Fruit fly (Drosophila melanogaster): ENCODE measurements around the gene Adh.

The Adh gene

DNA sequence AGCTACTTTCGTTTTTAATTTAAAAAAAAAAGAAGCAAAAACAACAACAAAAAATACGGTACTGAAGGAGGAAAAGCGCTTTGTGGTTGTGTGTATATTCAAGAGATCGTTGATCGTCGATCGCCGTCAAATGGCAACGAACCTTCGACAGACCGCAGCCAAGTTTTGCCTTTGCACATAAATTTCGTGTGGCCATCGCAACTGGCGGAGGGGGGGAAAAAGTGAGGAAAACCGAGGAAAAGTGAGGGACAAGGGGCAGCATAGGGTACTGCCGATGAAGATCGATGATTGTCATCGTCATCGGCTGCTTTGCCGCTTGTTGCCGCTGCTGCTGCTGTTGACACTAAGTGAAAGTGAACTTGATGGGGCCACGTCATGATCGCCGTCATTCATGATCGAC, 39.6 kb downstream of the Adh start:
- TF ChIP-seq h (optimal IDR thresholded peaks at IDR 0.05) (no peak), Sin3A (optimal IDR thresholded peaks at IDR 0.05) (no peak), Myc (optimal IDR thresholded peaks at IDR 0.05) (no peak), psq (optimal IDR thresholded peaks at IDR 0.05) (no peak), ttk (optimal IDR thresholded peaks at IDR 0.05) (no peak), insv (optimal IDR thresholded peaks at IDR 0.05) (no peak)

DNA sequence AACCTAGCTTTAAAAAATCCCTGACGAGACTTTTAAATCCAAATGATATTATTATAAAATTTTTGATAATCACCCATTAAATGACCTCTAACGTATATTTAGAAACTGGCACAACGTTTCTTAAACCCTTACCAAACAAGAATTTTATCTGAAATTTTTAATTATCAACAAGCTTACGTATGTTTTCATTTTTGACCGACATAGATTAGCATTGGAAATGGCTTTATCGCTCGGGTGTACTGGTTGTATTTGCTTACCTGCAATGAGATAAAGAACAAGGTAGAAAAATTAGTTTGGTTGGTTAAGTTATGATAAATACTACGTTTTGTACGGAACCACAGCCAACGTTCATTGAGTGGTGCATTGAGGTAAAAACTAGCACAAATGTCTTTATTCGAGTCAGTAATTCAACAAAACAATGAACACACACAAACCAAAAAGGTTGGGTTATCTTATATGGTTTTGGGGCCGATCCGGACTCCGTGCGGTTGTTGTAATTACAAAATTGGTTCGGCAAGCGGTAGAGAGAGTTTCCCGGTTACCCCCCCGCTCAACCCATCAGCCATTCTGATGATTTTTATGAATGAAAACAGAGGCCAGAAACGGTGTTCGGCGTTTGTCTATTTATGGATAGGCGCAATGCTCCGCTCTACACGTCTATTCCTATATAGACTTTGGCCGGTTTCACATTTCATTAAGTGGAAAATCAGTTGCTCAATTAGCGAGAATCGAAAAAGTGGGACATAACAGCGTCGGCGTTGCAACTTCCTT, 40.9 kb downstream of the Adh start:
- TF ChIP-seq Myc (optimal IDR thresholded peaks at IDR 0.05): no peak
- TF ChIP-seq ttk (optimal IDR thresholded peaks at IDR 0.05): no peak

- no peak for TF ChIP-seq h (optimal IDR thresholded peaks at IDR 0.05)
- TF ChIP-seq Sin3A (optimal IDR thresholded peaks at IDR 0.05): no peak
Observed at dm6 chr2L:14658853-14659252, 43.5 kb downstream of the Adh start.

DNA sequence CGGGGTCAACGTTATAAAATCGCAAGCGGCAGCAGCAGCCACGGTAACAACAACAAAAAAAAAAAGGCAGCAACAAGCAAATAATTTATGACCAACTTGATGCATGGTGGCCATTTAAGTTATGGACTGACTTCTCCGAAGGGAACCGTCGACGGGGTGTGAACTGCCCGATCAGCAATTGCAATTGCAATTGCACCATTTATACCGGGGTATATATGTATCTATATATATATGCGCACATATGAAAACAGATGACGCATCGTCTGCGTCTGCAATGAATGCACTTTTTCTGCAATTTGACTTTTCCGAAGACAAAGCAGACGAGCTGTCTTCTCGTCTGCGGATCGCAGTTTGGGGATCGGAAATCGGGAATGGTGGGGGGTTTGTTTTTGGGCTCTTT, 47.8 kb downstream of the Adh start:
- TF ChIP-seq ttk (optimal IDR thresholded peaks at IDR 0.05) (no peak), h (optimal IDR thresholded peaks at IDR 0.05) (no peak), Sin3A (optimal IDR thresholded peaks at IDR 0.05) (no peak), insv (optimal IDR thresholded peaks at IDR 0.05) (no peak), psq (optimal IDR thresholded peaks at IDR 0.05) (no peak), Myc (optimal IDR thresholded peaks at IDR 0.05) (no peak)

dm6 chr2L:14664361-14664760, 49.0 kb downstream of the Adh start:
- TF ChIP-seq insv (optimal IDR thresholded peaks at IDR 0.05): no peak
- no peak for TF ChIP-seq Myc (optimal IDR thresholded peaks at IDR 0.05)
- TF ChIP-seq ttk (optimal IDR thresholded peaks at IDR 0.05): no peak

dm6 chr2L:14664952-14665607, 49.7 kb downstream of the Adh start:
- no peak for TF ChIP-seq Myc (optimal IDR thresholded peaks at IDR 0.05)
- no peak for TF ChIP-seq h (optimal IDR thresholded peaks at IDR 0.05)
- TF ChIP-seq psq (optimal IDR thresholded peaks at IDR 0.05): no peak
- TF ChIP-seq Sin3A (optimal IDR thresholded peaks at IDR 0.05): no peak
- TF ChIP-seq insv (optimal IDR thresholded peaks at IDR 0.05): no peak
- no peak for TF ChIP-seq ttk (optimal IDR thresholded peaks at IDR 0.05)

DNA sequence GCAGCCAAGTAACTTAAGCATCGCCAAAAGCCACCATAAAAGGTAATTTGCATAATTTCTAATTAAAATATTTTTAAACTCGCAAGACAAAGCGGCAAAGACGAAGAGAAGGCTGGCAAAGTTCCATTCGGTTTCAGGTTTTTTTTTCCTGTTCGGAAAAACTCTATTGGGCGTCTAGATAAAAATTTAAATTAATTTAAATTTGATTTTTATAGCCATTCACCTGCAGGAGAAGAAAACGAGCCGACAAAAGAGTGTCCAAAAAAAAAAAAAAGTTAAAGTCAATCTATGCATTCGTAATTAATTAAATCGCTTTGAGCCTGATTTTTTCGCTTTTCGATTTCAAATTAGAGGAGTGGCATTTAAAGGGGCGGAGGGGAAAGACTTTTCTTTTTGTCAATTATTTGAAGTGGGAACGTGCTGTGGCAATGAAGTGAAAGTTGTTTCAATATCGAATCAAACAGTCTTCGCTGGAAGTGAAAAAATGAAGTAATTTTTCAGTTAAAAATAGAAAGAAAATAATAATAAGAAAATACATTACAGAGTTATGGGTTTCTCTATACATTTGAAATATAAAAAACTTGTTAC, 53.0 kb downstream of the Adh start:
- no peak for TF ChIP-seq insv (optimal IDR thresholded peaks at IDR 0.05)
- no peak for TF ChIP-seq Myc (optimal IDR thresholded peaks at IDR 0.05)
- TF ChIP-seq ttk (optimal IDR thresholded peaks at IDR 0.05): no peak
- TF ChIP-seq psq (optimal IDR thresholded peaks at IDR 0.05): no peak
- TF ChIP-seq Sin3A (optimal IDR thresholded peaks at IDR 0.05): no peak
- no peak for TF ChIP-seq h (optimal IDR thresholded peaks at IDR 0.05)
